Fruit fly (Drosophila melanogaster) whole organism, adult: ENCODE results near the gene faf.

Experiments used
- CG11617 ChIP-seq: fragments of 200-800 bp; sonication (Bioruptor generic); optimal IDR thresholded peaks from 2 replicates; lab custom pipeline; 2017; ENCODE audit warnings: mild to moderate bottlenecking, missing biosample characterization, missing genetic modification reagents, missing genetic modification characterization
- CG12768 ChIP-seq: fragments of 200-800 bp; sonication (Bioruptor generic); optimal IDR thresholded peaks from 2 replicates; lab custom pipeline; 2017; ENCODE audit warnings: missing biosample characterization, missing genetic modification characterization, mild to moderate bottlenecking, moderate library complexity, missing genetic modification reagents
- CG14711 ChIP-seq: fragments of 200-800 bp; sonication (Bioruptor generic); optimal IDR thresholded peaks from 2 replicates; lab custom pipeline; 2018; ENCODE audit warnings: missing biosample characterization, mild to moderate bottlenecking, missing genetic modification characterization, moderate library complexity
- CG1620 ChIP-seq: fragments of 200-800 bp; sonication (Bioruptor generic); optimal IDR thresholded peaks from 2 replicates; lab custom pipeline; 2016; ENCODE audit warnings: missing biosample characterization, missing genetic modification characterization
- CG33017 ChIP-seq: fragments of 200-800 bp; sonication (Bioruptor generic); optimal IDR thresholded peaks from 2 replicates; lab custom pipeline; 2018; ENCODE audit warnings: missing biosample characterization, mild to moderate bottlenecking, missing genetic modification characterization, moderate library complexity
- CG5204 ChIP-seq: fragments of 200-800 bp; sonication (Bioruptor generic); optimal IDR thresholded peaks from 2 replicates; lab custom pipeline; 2016; ENCODE audit warnings: missing biosample characterization, missing genetic modification characterization
- CG7101 ChIP-seq: fragments of 200-800 bp; sonication (Bioruptor generic); optimal IDR thresholded peaks from 2 replicates; lab custom pipeline; 2018; ENCODE audit warnings: missing biosample characterization, mild to moderate bottlenecking, missing genetic modification characterization, moderate library complexity
- Clk ChIP-seq: fragments of 200-800 bp; sonication (Bioruptor generic); optimal IDR thresholded peaks from 2 replicates; lab custom pipeline; 2017; ENCODE audit warnings: missing biosample characterization, missing genetic modification characterization
- Crg-1 ChIP-seq: fragments of 200-800 bp; sonication (Bioruptor generic); optimal IDR thresholded peaks from 2 replicates; lab custom pipeline; 2016; ENCODE audit warnings: missing biosample characterization, missing genetic modification characterization
- Hr96 ChIP-seq: fragments of 200-800 bp; sonication (Bioruptor generic); optimal IDR thresholded peaks from 2 replicates; lab custom pipeline; 2016; ENCODE audit warnings: missing biosample characterization, missing genetic modification characterization
- Mnt ChIP-seq: fragments of 200-800 bp; sonication (Bioruptor generic); optimal IDR thresholded peaks from 2 replicates; lab custom pipeline; 2016; ENCODE audit warnings: missing biosample characterization, mild to moderate bottlenecking, missing genetic modification characterization
- bab1 ChIP-seq: fragments of 200-800 bp; sonication (Bioruptor generic); optimal IDR thresholded peaks from 3 replicates; lab custom pipeline; 2019; ENCODE audit warnings: missing biosample characterization, mild to moderate bottlenecking, missing genetic modification characterization, moderate library complexity
- cic ChIP-seq: fragments of 200-800 bp; sonication (Bioruptor generic); optimal IDR thresholded peaks from 2 replicates; lab custom pipeline; 2017; ENCODE audit warnings: missing biosample characterization, mild to moderate bottlenecking, missing genetic modification characterization, moderate library complexity
- cnc ChIP-seq, 2 experiments: fragments of >200 bp; optimal IDR thresholded peaks; 2 replicates each; lab custom pipeline; 2017
- kay ChIP-seq: fragments of 200-800 bp; sonication (Bioruptor generic); peaks from one replicate; lab custom pipeline; 2016; ENCODE audit warnings: missing biosample characterization, missing genetic modification characterization, borderline replicate concordance
- ovo ChIP-seq: fragments of 200-800 bp; sonication (Bioruptor generic); optimal IDR thresholded peaks from 2 replicates; lab custom pipeline; 2016; ENCODE audit warnings: missing biosample characterization, missing genetic modification characterization
- pad ChIP-seq: fragments of 200-800 bp; sonication (Bioruptor generic); optimal IDR thresholded peaks from 3 replicates; lab custom pipeline; 2017; ENCODE audit warnings: missing biosample characterization, missing genetic modification characterization, mild to moderate bottlenecking, moderate library complexity, missing genetic modification reagents
- tj ChIP-seq: fragments of 200-800 bp; sonication (Bioruptor generic); optimal IDR thresholded peaks from 3 replicates; lab custom pipeline; 2017; ENCODE audit warnings: missing biosample characterization, mild to moderate bottlenecking, missing genetic modification characterization, moderate library complexity
- toe ChIP-seq: fragments of 200-800 bp; sonication (Bioruptor generic); optimal IDR thresholded peaks from 2 replicates; lab custom pipeline; 2016; ENCODE audit warnings: missing biosample characterization, missing genetic modification characterization

The faf gene

DNA sequence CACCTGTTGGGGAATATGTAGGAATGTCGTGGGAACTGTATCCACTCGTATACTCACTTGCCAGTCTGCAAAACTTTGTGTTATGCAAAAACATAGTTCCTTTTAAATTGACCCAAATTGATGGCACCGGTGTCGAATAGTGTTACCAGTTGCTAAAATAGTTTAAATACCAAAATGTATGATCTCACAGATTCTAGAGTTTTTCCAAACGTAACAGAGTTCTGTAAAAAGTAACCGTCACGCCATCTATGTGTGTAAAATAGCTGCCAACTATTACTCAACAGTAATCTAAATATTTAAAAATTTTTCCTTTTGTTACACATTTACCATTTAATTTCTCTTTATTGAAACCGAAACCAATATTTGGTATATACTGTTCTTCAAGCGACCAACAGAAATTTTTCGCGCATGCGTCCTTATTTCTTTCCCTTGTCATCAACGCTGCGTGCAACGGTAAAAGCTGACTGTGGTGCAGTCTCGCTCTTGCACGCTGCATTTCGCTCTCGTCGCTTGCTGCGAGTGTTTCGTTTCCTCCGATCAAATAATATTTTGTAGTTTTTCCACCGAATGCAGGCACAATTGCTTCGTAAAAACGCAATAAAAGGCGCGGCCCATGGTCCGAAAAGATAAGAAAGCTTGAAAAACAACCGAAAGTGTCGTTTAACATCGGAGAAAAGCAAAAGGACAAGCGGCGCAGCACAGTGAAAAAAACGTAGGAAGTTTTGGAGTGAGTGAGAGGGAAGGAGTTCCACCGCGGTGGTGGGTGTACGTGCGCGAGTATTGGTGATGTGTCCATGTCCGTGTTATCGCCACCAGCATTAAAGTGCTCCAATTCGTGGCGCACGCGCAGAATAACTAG is 35.5 kb downstream of the faf start, which contains the start of the genes FeCH and RhoGAP100F:
FeCH (minus strand) TSS at position 180 of the 859 bp plus-strand sequence.
RhoGAP100F (plus strand) TSS at position 493 of the 859 bp plus-strand sequence.
- TF ChIP-seq CG11617 (GFP tag; lab: Kevin White, UChicago): no peak
- TF ChIP-seq pad: peak; percentile 4
- no peak for TF ChIP-seq Clk (GFP tag; lab: Kevin White, UChicago)
- TF ChIP-seq toe (GFP tag; lab: Kevin White, UChicago): no peak
- no peak for TF ChIP-seq CG7101 (tag; lab: Kevin White, UChicago)
- TF ChIP-seq CG12768 (GFP tag; lab: Kevin White, UChicago): no peak
- TF ChIP-seq CG5204 (GFP tag; lab: Kevin White, UChicago): no peak
- TF ChIP-seq Hr96 (GFP tag; lab: Kevin White, UChicago): peak; percentile 11
- no peak for TF ChIP-seq cic

DNA sequence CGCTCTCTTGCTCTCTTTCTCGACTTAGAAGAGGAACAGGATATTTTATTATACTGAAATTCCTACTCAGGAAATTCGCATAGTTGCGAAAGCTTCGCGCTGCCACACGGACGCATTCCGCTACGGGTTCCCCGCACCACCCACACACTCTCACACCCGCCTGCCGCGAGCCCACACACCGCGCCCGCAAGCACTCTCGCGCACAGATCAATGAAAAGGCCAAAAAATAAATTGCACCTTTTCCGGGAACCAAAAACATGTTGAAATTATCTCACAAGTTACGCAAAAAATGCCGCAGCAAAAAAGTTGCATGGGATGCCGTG is 36.1 kb downstream of the faf start:
- no peak for TF ChIP-seq CG7101 (tag; lab: Kevin White, UChicago)
- TF ChIP-seq pad: no peak
- TF ChIP-seq ovo: no peak

DNA sequence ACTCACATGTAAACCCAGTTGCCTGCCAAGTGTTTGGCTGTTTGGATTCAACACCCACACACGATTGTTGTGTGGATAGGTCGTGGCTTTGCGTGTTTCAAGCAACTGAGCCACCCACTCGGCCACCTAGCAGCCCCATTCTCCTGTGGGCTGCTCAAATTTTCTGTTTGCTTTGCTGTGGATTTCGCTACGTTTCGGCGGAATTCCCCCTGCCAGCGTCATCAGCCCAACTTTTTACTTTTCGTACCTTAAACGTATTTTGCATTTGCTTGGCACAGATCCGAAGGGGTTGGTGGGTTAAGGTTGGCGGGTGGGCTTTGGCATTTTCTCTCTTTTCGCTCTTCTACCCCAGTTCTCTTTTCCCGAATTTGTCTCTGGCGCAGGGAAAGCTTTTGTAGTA is 45.6 kb downstream of the faf start:
- TF ChIP-seq Hr96 (GFP tag; lab: Kevin White, UChicago): no peak
- TF ChIP-seq CG11617 (GFP tag; lab: Kevin White, UChicago): no peak

DNA sequence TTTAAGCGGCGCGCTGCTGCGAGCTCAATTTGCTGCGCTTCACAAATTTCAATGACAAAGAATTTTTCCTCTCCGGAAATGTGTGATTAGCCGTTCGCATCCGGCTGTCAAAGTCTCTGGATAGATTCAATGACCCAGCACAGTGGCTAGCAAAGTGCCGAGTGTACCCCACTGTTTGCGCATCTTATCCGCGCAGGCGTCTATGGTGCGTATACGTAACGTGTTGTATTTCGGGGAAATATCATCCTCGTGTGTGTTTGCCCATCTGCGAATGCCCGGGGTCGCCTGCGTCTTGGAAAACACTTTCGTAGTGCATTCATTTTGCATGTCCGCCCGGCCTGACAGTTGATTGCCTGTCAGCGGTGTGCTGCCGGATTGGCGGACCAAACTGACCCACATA is 47.4 kb downstream of the faf start:
- TF ChIP-seq CG33017 (no peak), CG11617 (GFP tag; lab: Kevin White, UChicago) (no peak), CG1620 (GFP tag; lab: Kevin White, UChicago) (no peak), tj (GFP tag; lab: Kevin White, UChicago) (no peak), CG7101 (tag; lab: Kevin White, UChicago) (no peak), pad (no peak), kay (GFP tag; lab: Kevin White, UChicago) (no peak), bab1 (GFP tag; lab: Kevin White, UChicago) (no peak), cnc (optimal IDR thresholded peaks at IDR 0.05; lab: Kevin White, UChicago) (no peak), Crg-1 (GFP tag; lab: Kevin White, UChicago) (no peak), ovo (no peak), CG12768 (GFP tag; lab: Kevin White, UChicago) (no peak)

DNA sequence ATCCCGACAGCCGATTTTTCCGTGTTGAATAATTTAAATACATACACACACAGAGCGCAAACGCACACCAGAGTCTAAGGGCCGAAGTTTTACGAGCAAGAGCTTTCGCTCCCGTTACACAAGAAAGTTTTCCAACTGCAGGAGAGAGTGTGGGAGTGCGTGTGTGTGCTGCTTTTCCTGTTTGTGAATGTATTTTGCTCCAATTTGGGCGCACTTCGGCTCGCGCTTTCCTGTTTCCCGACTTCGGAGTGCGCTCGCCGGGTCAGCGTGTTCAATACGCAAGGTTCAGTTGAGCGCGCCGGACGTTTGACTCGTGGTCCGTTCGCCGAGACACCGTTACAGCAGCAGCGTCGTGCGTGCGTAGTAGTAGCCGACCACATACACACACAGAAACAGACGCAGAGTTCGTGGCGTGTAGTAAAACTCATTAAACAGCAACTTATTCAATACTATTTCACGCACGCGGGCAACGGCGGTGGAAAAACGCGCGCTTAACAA is 48.8 kb downstream of the faf start:
- TF ChIP-seq CG5204 (GFP tag; lab: Kevin White, UChicago) (no peak), Crg-1 (GFP tag; lab: Kevin White, UChicago) (no peak), cic (no peak), CG11617 (GFP tag; lab: Kevin White, UChicago) (no peak), CG1620 (GFP tag; lab: Kevin White, UChicago) (no peak), ovo (no peak), tj (GFP tag; lab: Kevin White, UChicago) (no peak)

DNA sequence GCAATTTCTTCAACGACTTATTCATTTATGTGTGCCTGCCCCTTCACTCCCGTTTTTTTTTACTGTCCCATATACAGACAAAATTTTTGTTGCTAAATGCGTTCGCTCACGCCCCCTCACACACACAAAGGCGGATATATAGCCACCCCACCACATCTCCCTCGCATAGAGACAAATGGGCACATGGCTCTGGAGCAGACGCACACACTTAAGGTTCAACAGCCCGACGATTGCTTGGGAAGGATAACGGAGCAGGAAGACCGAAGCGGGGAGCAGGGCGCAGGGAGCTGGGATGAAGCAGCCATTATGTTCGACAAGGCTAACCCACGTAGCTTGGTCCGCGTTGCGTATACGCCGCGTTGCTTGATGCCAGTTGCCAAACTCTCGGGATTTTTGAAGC is 49.6 kb downstream of the faf start:
- no peak for TF ChIP-seq Hr96 (GFP tag; lab: Kevin White, UChicago)
- no peak for TF ChIP-seq kay (GFP tag; lab: Kevin White, UChicago)
- TF ChIP-seq Mnt (GFP tag; lab: Kevin White, UChicago): no peak
- no peak for TF ChIP-seq Crg-1 (GFP tag; lab: Kevin White, UChicago)
- no peak for TF ChIP-seq toe (GFP tag; lab: Kevin White, UChicago)
- no peak for TF ChIP-seq bab1 (GFP tag; lab: Kevin White, UChicago)
- no peak for TF ChIP-seq cnc (optimal IDR thresholded peaks at IDR 0.05; lab: Kevin White, UChicago)
- TF ChIP-seq Clk (GFP tag; lab: Kevin White, UChicago): no peak
- no peak for TF ChIP-seq CG7101 (tag; lab: Kevin White, UChicago)
- TF ChIP-seq CG12768 (GFP tag; lab: Kevin White, UChicago): no peak
- no peak for TF ChIP-seq CG14711 (tag; lab: Kevin White, UChicago)
- no peak for TF ChIP-seq ovo
- TF ChIP-seq tj (GFP tag; lab: Kevin White, UChicago): no peak
- no peak for TF ChIP-seq cic
- no peak for TF ChIP-seq CG33017
- TF ChIP-seq CG11617 (GFP tag; lab: Kevin White, UChicago): no peak
